Fruit fly (Drosophila melanogaster): ENCODE measurements around the gene CG10431.

DNA sequence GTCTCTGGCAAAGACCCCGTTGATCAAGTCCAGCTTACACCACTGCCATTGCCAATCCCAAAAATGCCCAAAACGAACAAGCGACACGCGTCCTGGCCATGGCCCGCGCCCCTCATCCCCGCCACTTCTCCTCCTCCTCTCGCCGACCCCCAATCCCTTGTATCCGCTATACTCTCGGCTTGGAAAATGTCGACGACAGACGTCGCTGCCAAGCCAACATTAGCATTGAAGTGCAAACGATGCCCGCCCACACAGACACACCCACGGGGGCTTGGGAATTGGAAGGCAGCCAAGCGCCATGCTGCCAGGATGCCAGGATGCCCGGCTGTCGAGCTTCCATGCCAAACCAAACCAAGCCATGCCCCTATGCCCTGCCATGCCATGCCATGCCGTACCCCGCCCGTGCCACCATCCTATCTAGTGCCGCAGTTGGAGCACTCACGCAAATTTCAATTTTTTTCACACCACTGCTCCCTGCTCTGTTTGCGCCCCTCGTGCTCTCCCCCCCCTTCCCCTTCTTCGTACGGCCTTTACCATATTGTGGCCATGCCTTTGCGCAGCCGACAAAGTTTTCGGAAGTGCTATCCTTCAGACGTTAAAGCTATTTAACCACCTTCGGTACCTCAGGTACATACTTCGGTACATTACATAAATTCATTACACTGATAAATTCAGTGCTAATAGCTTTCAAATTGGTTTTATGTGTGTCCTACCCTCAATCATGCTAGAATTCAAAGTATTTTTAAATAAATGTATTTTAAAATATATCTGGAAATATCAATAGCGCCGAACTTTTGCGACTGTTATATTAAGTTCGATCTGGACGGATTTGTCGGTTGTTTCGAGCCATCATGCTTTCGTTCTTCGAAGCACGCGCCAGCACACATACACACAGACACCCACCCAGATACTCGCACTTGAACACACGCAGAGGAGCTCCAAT is 47.0 kb downstream of the CG10431 start:
- peak; percentile 81 for TF ChIP-seq Pif1A (GFP tag; optimal IDR thresholded peaks at IDR 0.05)
- peak; percentile 87 for TF ChIP-seq Snoo (tag; optimal IDR thresholded peaks at IDR 0.05)
- TF ChIP-seq CG13204 (GFP tag; optimal IDR thresholded peaks at IDR 0.05) = peak; percentile 72
- TF ChIP-seq CG8159 (tag; optimal IDR thresholded peaks at IDR 0.05) = peak; percentile 89
- TF ChIP-seq CG12605 (GFP tag; IDR thresholded peaks at IDR 0.05) = peak; percentile 49; the same call in 1 of the 2 replicates
- TF ChIP-seq CG8301 (tag; optimal IDR thresholded peaks at IDR 0.05) = peak; percentile 81
- peak; percentile 86 for TF ChIP-seq CG14655 (GFP tag; optimal IDR thresholded peaks at IDR 0.05)
- TF ChIP-seq CG15710 (tag; optimal IDR thresholded peaks at IDR 0.05) = peak; percentile 93
- peak; percentile 91 for TF ChIP-seq Pif1B (GFP tag; optimal IDR thresholded peaks at IDR 0.05)
- peak; percentile 9 for TF ChIP-seq EcR (GFP tag; optimal IDR thresholded peaks at IDR 0.05)
